Comparison of ENCODE assay signal across 3 worm cellular contexts in genomic region chrII:6046023-6046631, ce11.
TF ChIP-seq lines count a peak whose summit lies in the region.

No protein-coding gene starts in this region.

TF ChIP-seq in whole organism, L1 larva, 84 proteins besides CTCF, POLR2A, EP300 and RAD21 (continued from another document and continues in another):
- TF ChIP-seq C34B4.2 (tag; optimal IDR thresholded peaks at IDR 0.05; lab: Kevin White, UChicago) (no peak), fkh-10 (GFP tag; optimal IDR thresholded peaks at IDR 0.05; lab: Kevin White, UChicago) (no peak), efl-3 (GFP tag; optimal IDR thresholded peaks at IDR 0.05; lab: Kevin White, UChicago) (no peak), unc-30 (tag; optimal IDR thresholded peaks at IDR 0.05; lab: Kevin White, UChicago) (no peak), nhr-237 (tag; optimal IDR thresholded peaks at IDR 0.05; lab: Kevin White, UChicago) (no peak), lin-14 (GFP tag; optimal IDR thresholded peaks at IDR 0.05; lab: Kevin White, UChicago) (peak; percentile 67), Y116A8C.19 (tag; optimal IDR thresholded peaks at IDR 0.05; lab: Kevin White, UChicago; ENCODE audit: borderline replicate concordance) (no peak), unc-130 (tag; optimal IDR thresholded peaks at IDR 0.05; lab: Kevin White, UChicago) (no peak), tlp-1 (tag; optimal IDR thresholded peaks at IDR 0.05; lab: Kevin White, UChicago) (no peak), nhr-85 (tag; lab: Kevin White, UChicago) (peak; percentile 65), lsy-2 (tag; optimal IDR thresholded peaks at IDR 0.05; lab: Kevin White, UChicago) (peak in 1 of 2 experiments; percentile 45), ces-1 (GFP tag; optimal IDR thresholded peaks at IDR 0.05; lab: Kevin White, UChicago) (no peak), nhr-71 (tag; optimal IDR thresholded peaks at IDR 0.05; lab: Kevin White, UChicago) (peak; percentile 40), nhr-47 (tag; optimal IDR thresholded peaks at IDR 0.05; lab: Kevin White, UChicago) (peak; percentile 33), mab-9 (GFP tag; IDR thresholded peaks at IDR 0.05; lab: Robert Waterston, UW) (no peak), grh-1 (GFP tag; IDR thresholded peaks at IDR 0.05; lab: Robert Waterston, UW) (no peak), pqm-1 (tag; optimal IDR thresholded peaks at IDR 0.05; lab: Kevin White, UChicago) (no peak), nhr-19 (GFP tag; conservative IDR thresholded peaks at IDR 0.05; lab: Robert Waterston, UW) (no peak), aly-2 (tag; optimal IDR thresholded peaks at IDR 0.05; lab: Kevin White, UChicago) (no peak), ceh-90 (tag; optimal IDR thresholded peaks at IDR 0.05; lab: Kevin White, UChicago) (no peak), isw-1 (GFP tag; IDR thresholded peaks at IDR 0.05; lab: Robert Waterston, UW) (no peak), unc-86 (tag; optimal IDR thresholded peaks at IDR 0.05; lab: Kevin White, UChicago) (no peak), ztf-4 (tag; optimal IDR thresholded peaks at IDR 0.05; lab: Kevin White, UChicago) (no peak), zag-1 (tag; optimal IDR thresholded peaks at IDR 0.05; lab: Kevin White, UChicago) (no peak), nhr-90 (tag; optimal IDR thresholded peaks at IDR 0.05; lab: Kevin White, UChicago; ENCODE audit: poor library complexity) (no peak), nhr-76 (tag; optimal IDR thresholded peaks at IDR 0.05; lab: Kevin White, UChicago) (no peak), ama-1 (optimal IDR thresholded peaks at IDR 0.05; lab: Kevin White, UChicago) (no peak), alr-1 (tag; optimal IDR thresholded peaks at IDR 0.05; lab: Kevin White, UChicago; ENCODE audit: borderline replicate concordance) (no peak), snu-23 (GFP tag; optimal IDR thresholded peaks at IDR 0.05; lab: Kevin White, UChicago) (peak; percentile 43), mef-2 (tag; optimal IDR thresholded peaks at IDR 0.05; lab: Kevin White, UChicago) (no peak), vab-15 (tag; optimal IDR thresholded peaks at IDR 0.05; lab: Kevin White, UChicago) (no peak), ceh-8 (GFP tag; optimal IDR thresholded peaks at IDR 0.05; lab: Kevin White, UChicago) (no peak), efl-1 (optimal IDR thresholded peaks at IDR 0.05; lab: Kevin White, UChicago) (peak; percentile 30 to 33), efl-1 (GFP tag; optimal IDR thresholded peaks at IDR 0.05 in 1 of 2; lab: Kevin White, UChicago) (peak; percentile 17 to 94), lin-13 (GFP tag; optimal IDR thresholded peaks at IDR 0.05; lab: Kevin White, UChicago) (no peak), unc-62 (GFP tag; optimal IDR thresholded peaks at IDR 0.05; lab: Kevin White, UChicago) (no peak), rnt-1 (tag; optimal IDR thresholded peaks at IDR 0.05; lab: Kevin White, UChicago) (peak; percentile 27), elt-3 (tag; optimal IDR thresholded peaks at IDR 0.05; lab: Kevin White, UChicago) (peak in 1 of 6 experiments; percentile 48), lin-15B (tag; optimal IDR thresholded peaks at IDR 0.05; lab: Kevin White, UChicago) (no peak), ztf-11 (tag; optimal IDR thresholded peaks at IDR 0.05; lab: Kevin White, UChicago) (no peak), unc-98 (GFP tag; IDR thresholded peaks at IDR 0.05; lab: Robert Waterston, UW) (no peak), jun-1 (tag; optimal IDR thresholded peaks at IDR 0.05; lab: Kevin White, UChicago) (no peak), dpl-1 (GFP tag; optimal IDR thresholded peaks at IDR 0.05; lab: Kevin White, UChicago) (peak in 1 of 3 experiments; percentile 28), nhr-28 (tag; optimal IDR thresholded peaks at IDR 0.05; lab: Kevin White, UChicago) (no peak), ceh-63 (GFP tag; optimal IDR thresholded peaks at IDR 0.05; lab: Kevin White, UChicago) (no peak), ets-5 (GFP tag; IDR thresholded peaks at IDR 0.05; lab: Robert Waterston, UW) (no peak)

TF ChIP-seq in whole organism, L2 larva, 48 proteins besides CTCF, POLR2A, EP300 and RAD21 (continued from another document):
- TF ChIP-seq sma-9 (GFP tag; optimal IDR thresholded peaks at IDR 0.05; lab: Kevin White, UChicago) (no peak), sma-9 (tag; optimal IDR thresholded peaks at IDR 0.05; lab: Kevin White, UChicago) (no peak), F13H6.1 (tag; optimal IDR thresholded peaks at IDR 0.05; lab: Kevin White, UChicago) (peak; percentile 2), unc-62 (GFP tag; optimal IDR thresholded peaks at IDR 0.05; lab: Kevin White, UChicago) (no peak), snpc-4 (tag; optimal IDR thresholded peaks at IDR 0.05; lab: Kevin White, UChicago) (no peak), unc-55 (GFP tag; optimal IDR thresholded peaks at IDR 0.05; lab: Kevin White, UChicago) (peak; percentile 17), lsy-2 (tag; optimal IDR thresholded peaks at IDR 0.05; lab: Kevin White, UChicago) (peak in 1 of 2 experiments; percentile 26), ama-1 (optimal IDR thresholded peaks at IDR 0.05; lab: Kevin White, UChicago) (no peak), gmeb-1 (tag; optimal IDR thresholded peaks at IDR 0.05; lab: Kevin White, UChicago) (no peak), crh-2 (tag; optimal IDR thresholded peaks at IDR 0.05; lab: Kevin White, UChicago) (peak; percentile 2), lin-39 (tag; optimal IDR thresholded peaks at IDR 0.05; lab: Kevin White, UChicago) (no peak), lin-13 (GFP tag; optimal IDR thresholded peaks at IDR 0.05; lab: Kevin White, UChicago) (peak; percentile 15), alr-1 (tag; optimal IDR thresholded peaks at IDR 0.05; lab: Kevin White, UChicago) (no peak), nhr-77 (tag; optimal IDR thresholded peaks at IDR 0.05; lab: Kevin White, UChicago) (no peak), skn-1 (tag; optimal IDR thresholded peaks at IDR 0.05; lab: Kevin White, UChicago) (no peak), nhr-12 (tag; optimal IDR thresholded peaks at IDR 0.05; lab: Kevin White, UChicago) (no peak), ceh-16 (tag; optimal IDR thresholded peaks at IDR 0.05; lab: Kevin White, UChicago) (no peak), R02D3.7 (tag; optimal IDR thresholded peaks at IDR 0.05; lab: Kevin White, UChicago) (no peak), C34F6.9 (tag; optimal IDR thresholded peaks at IDR 0.05; lab: Kevin White, UChicago) (peak; percentile 44), aly-2 (tag; optimal IDR thresholded peaks at IDR 0.05; lab: Kevin White, UChicago) (no peak), mab-5 (tag; optimal IDR thresholded peaks at IDR 0.05; lab: Kevin White, UChicago) (no peak), nhr-10 (tag; optimal IDR thresholded peaks at IDR 0.05; lab: Kevin White, UChicago) (no peak), fos-1 (tag; optimal IDR thresholded peaks at IDR 0.05; lab: Kevin White, UChicago) (peak; percentile 15), nhr-129 (tag; optimal IDR thresholded peaks at IDR 0.05; lab: Kevin White, UChicago) (no peak), elt-1 (tag; optimal IDR thresholded peaks at IDR 0.05; lab: Kevin White, UChicago) (no peak), ztf-4 (tag; optimal IDR thresholded peaks at IDR 0.05; lab: Kevin White, UChicago) (no peak), ZK546.5 (tag; optimal IDR thresholded peaks at IDR 0.05; lab: Kevin White, UChicago) (no peak), mbf-1 (tag; optimal IDR thresholded peaks at IDR 0.05; lab: Kevin White, UChicago) (no peak), ztf-1 (GFP tag; conservative IDR thresholded peaks at IDR 0.05; lab: Robert Waterston, UW) (no peak), nhr-25 (tag; optimal IDR thresholded peaks at IDR 0.05; lab: Kevin White, UChicago) (peak; percentile 60), egl-27 (tag; optimal IDR thresholded peaks at IDR 0.05; lab: Kevin White, UChicago) (no peak), sma-3 (GFP tag; optimal IDR thresholded peaks at IDR 0.05; lab: Kevin White, UChicago) (no peak), zag-1 (tag; optimal IDR thresholded peaks at IDR 0.05; lab: Kevin White, UChicago) (no peak), nhr-23 (tag; optimal IDR thresholded peaks at IDR 0.05; lab: Kevin White, UChicago) (no peak), Y55F3AM.14 (GFP tag; optimal IDR thresholded peaks at IDR 0.05; lab: Kevin White, UChicago) (no peak), ceh-82 (tag; optimal IDR thresholded peaks at IDR 0.05; lab: Kevin White, UChicago) (no peak), blmp-1 (tag; optimal IDR thresholded peaks at IDR 0.05; lab: Kevin White, UChicago; ENCODE audit: insufficient read depth) (peak; percentile 45), unc-39 (tag; optimal IDR thresholded peaks at IDR 0.05; lab: Kevin White, UChicago) (no peak)
TF ChIP-seq in whole organism, L2 larva: peak in this region for 10.

TF ChIP-seq in whole organism, L3 larva, 47 proteins besides CTCF, POLR2A, EP300 and RAD21 (continued from another document):
- TF ChIP-seq nhr-23 (tag; optimal IDR thresholded peaks at IDR 0.05; lab: Kevin White, UChicago) (peak; percentile 22), nhr-11 (tag; optimal IDR thresholded peaks at IDR 0.05; lab: Kevin White, UChicago) (no peak), hmg-11 (tag; optimal IDR thresholded peaks at IDR 0.05; lab: Kevin White, UChicago) (peak; percentile 36)
